Fruit fly (Drosophila melanogaster) whole organism, embryonic: ENCODE measurements around the gene bin.
A peak's percentile ranks its signal among the peaks of the same experiment; 100 is the strongest.

Source experiments
- B-H1 ChIP-seq: fragments of 200-800 bp; sonication (Bioruptor generic); IDR thresholded peaks from 3 replicates; pipeline ENCODE4 v1.3.6; 2022; ENCODE audit warnings: missing biosample characterization, missing genetic modification characterization
- C15 ChIP-seq: fragments of 200-800 bp; sonication (Bioruptor generic); IDR thresholded peaks from 3 replicates; pipeline ENCODE4 v1.3.6; 2022; ENCODE audit warnings: missing biosample characterization, missing genetic modification characterization
- CG10543 ChIP-seq: fragments of 200-800 bp; sonication (Bioruptor generic); optimal IDR thresholded peaks from 3 replicates; lab custom pipeline; 2017; ENCODE audit warnings: missing biosample characterization, mild to moderate bottlenecking, missing genetic modification characterization, moderate library complexity
- CG11696 ChIP-seq: fragments of 200-800 bp; sonication (Bioruptor generic); IDR thresholded peaks from 2 replicates; pipeline ENCODE4 v1.3.6; 2022; ENCODE audit warnings: missing biosample characterization, missing genetic modification characterization
- CG15011 ChIP-seq: fragments of 200-800 bp; sonication (Bioruptor generic); optimal IDR thresholded peaks from 3 replicates; lab custom pipeline; 2018; ENCODE audit warnings: missing biosample characterization, mild to moderate bottlenecking, missing genetic modification characterization
- CG1603 ChIP-seq: fragments of 200-800 bp; sonication (Bioruptor generic); optimal IDR thresholded peaks from 2 replicates; lab custom pipeline; 2019; ENCODE audit warnings: missing biosample characterization, mild to moderate bottlenecking, missing genetic modification characterization, moderate library complexity
- CG17359 ChIP-seq: fragments of 200-800 bp; sonication (Bioruptor generic); optimal IDR thresholded peaks from 3 replicates; lab custom pipeline; 2018; ENCODE audit warnings: missing biosample characterization, mild to moderate bottlenecking, missing genetic modification characterization, moderate library complexity
- CG17568 ChIP-seq: fragments of 200-800 bp; sonication (Bioruptor generic); optimal IDR thresholded peaks from 2 replicates; lab custom pipeline; 2018; ENCODE audit warnings: missing biosample characterization, mild to moderate bottlenecking, missing genetic modification characterization, moderate library complexity
- CG1832 ChIP-seq: fragments of 200-800 bp; sonication (Bioruptor generic); optimal IDR thresholded peaks from 2 replicates; lab custom pipeline; 2017; ENCODE audit warnings: missing biosample characterization, mild to moderate bottlenecking, missing genetic modification characterization, inconsistent platforms
- CG18764 ChIP-seq: fragments of 200-800 bp; sonication (Bioruptor generic); optimal IDR thresholded peaks from 3 replicates; lab custom pipeline; 2016; ENCODE audit warnings: missing biosample characterization, missing genetic modification characterization
- CG31224 ChIP-seq: fragments of 200-800 bp; sonication (Bioruptor generic); IDR thresholded peaks from 2 replicates; pipeline ENCODE4 v1.3.6; 2022; ENCODE audit warnings: missing biosample characterization, missing genetic modification characterization
- CG31441 ChIP-seq: fragments of 200-800 bp; sonication (Bioruptor generic); IDR thresholded peaks from 2 replicates; pipeline ENCODE4 v1.3.6; 2022; ENCODE audit warnings: missing biosample characterization, missing genetic modification characterization
- CG34422 ChIP-seq: fragments of 200-800 bp; sonication (Bioruptor generic); IDR thresholded peaks from 3 replicates; pipeline ENCODE4 v1.3.6; 2022; ENCODE audit warnings: missing biosample characterization, missing genetic modification characterization
- CG3838 ChIP-seq: fragments of 200-800 bp; sonication (Bioruptor generic); optimal IDR thresholded peaks from 3 replicates; lab custom pipeline; 2016; ENCODE audit warnings: missing biosample characterization, missing genetic modification characterization
- CG5180 ChIP-seq: fragments of 200-800 bp; sonication (Bioruptor generic); optimal IDR thresholded peaks from 3 replicates; lab custom pipeline; 2017; ENCODE audit warnings: missing biosample characterization, missing genetic modification characterization, mild to moderate bottlenecking, moderate library complexity, missing genetic modification reagents
- CG6272 ChIP-seq: fragments of 200-800 bp; sonication (Bioruptor generic); IDR thresholded peaks from 2 replicates; pipeline ENCODE4 v1.3.6; 2022; ENCODE audit warnings: missing biosample characterization, missing genetic modification characterization
- CG6791 ChIP-seq: fragments of 200-800 bp; sonication (Bioruptor generic); IDR thresholded peaks from 3 replicates; pipeline ENCODE4 v1.3.6; 2022; ENCODE audit warnings: missing biosample characterization, missing genetic modification characterization; ENCODE audit not compliant: partially characterized antibody
- CG8478 ChIP-seq: fragments of >200 bp; optimal IDR thresholded peaks from 2 replicates; lab custom pipeline; 2018
- CHES-1-like ChIP-seq: fragments of 200-800 bp; sonication (Bioruptor generic); optimal IDR thresholded peaks from 2 replicates; lab custom pipeline; 2016; ENCODE audit warnings: missing biosample characterization, missing genetic modification characterization
- Chrac-16 ChIP-seq: fragments of 200-800 bp; sonication (Bioruptor generic); optimal IDR thresholded peaks from 3 replicates; lab custom pipeline; 2016; ENCODE audit warnings: missing biosample characterization, missing genetic modification characterization
- Dek ChIP-seq: fragments of 200-800 bp; sonication (Bioruptor generic); optimal IDR thresholded peaks from 3 replicates; lab custom pipeline; 2019; ENCODE audit warnings: missing biosample characterization, mild to moderate bottlenecking, missing genetic modification characterization, moderate library complexity
- Fer2 ChIP-seq: fragments of 200-800 bp; sonication (Bioruptor generic); optimal IDR thresholded peaks from 2 replicates; lab custom pipeline; 2018; ENCODE audit warnings: missing biosample characterization, mild to moderate bottlenecking, missing genetic modification characterization, moderate library complexity
- Hey ChIP-seq: fragments of 200-800 bp; sonication (Bioruptor generic); optimal IDR thresholded peaks from 3 replicates; lab custom pipeline; 2018; ENCODE audit warnings: missing biosample characterization, mild to moderate bottlenecking, missing genetic modification characterization
- Hmx ChIP-seq: fragments of 200-800 bp; sonication (Bioruptor generic); optimal IDR thresholded peaks from 2 replicates; lab custom pipeline; 2016; ENCODE audit warnings: missing biosample characterization, missing genetic modification characterization
- Lhr ChIP-seq: fragments of 200-800 bp; sonication (Bioruptor generic); optimal IDR thresholded peaks from 3 replicates; lab custom pipeline; 2017; ENCODE audit warnings: mild to moderate bottlenecking, missing biosample characterization, missing genetic modification reagents, missing genetic modification characterization
- Meics ChIP-seq: fragments of 200-800 bp; sonication (Bioruptor generic); optimal IDR thresholded peaks from 2 replicates; lab custom pipeline; 2017; ENCODE audit warnings: missing biosample characterization, mild to moderate bottlenecking, missing genetic modification characterization
- Nf-YA ChIP-seq: fragments of 200-800 bp; sonication (Bioruptor generic); IDR thresholded peaks from 2 replicates; pipeline ENCODE4 v1.3.6; 2022; ENCODE audit warnings: missing biosample characterization, missing genetic modification characterization
- Oli ChIP-seq: fragments of 200-800 bp; sonication (Bioruptor generic); optimal IDR thresholded peaks from 2 replicates; lab custom pipeline; 2018; ENCODE audit warnings: missing biosample characterization, mild to moderate bottlenecking, missing genetic modification characterization, moderate library complexity
- Side ChIP-seq: fragments of 200-800 bp; sonication (Bioruptor generic); optimal IDR thresholded peaks from 2 replicates; lab custom pipeline; 2016; ENCODE audit warnings: missing biosample characterization, missing genetic modification characterization
- ara ChIP-seq: fragments of 200-800 bp; sonication (Bioruptor generic); IDR thresholded peaks from 2 replicates; pipeline ENCODE4 v1.3.6; 2022; ENCODE audit warnings: missing biosample characterization, missing genetic modification characterization
- ase ChIP-seq: fragments of 200-800 bp; sonication (Bioruptor generic); IDR thresholded peaks from 3 replicates; pipeline ENCODE4 v1.3.6; 2022; ENCODE audit warnings: missing biosample characterization, missing genetic modification characterization
- bbx ChIP-seq: fragments of 200-800 bp; sonication (Bioruptor generic); IDR thresholded peaks from 2 replicates; pipeline ENCODE4 v1.3.6; 2022; ENCODE audit warnings: missing biosample characterization, missing genetic modification characterization; ENCODE audit not compliant: partially characterized antibody
- bcd ChIP-seq: fragments of 200-800 bp; sonication (Bioruptor generic); optimal IDR thresholded peaks from 2 replicates; lab custom pipeline; 2017; ENCODE audit warnings: missing biosample characterization, mild to moderate bottlenecking, missing genetic modification characterization
- cato ChIP-seq: fragments of 200-800 bp; sonication (Bioruptor generic); optimal IDR thresholded peaks from 2 replicates; lab custom pipeline; 2016; ENCODE audit warnings: missing biosample characterization, missing genetic modification characterization, borderline replicate concordance
- cg ChIP-seq: fragments of 200-800 bp; sonication (Bioruptor generic); optimal IDR thresholded peaks from 3 replicates; lab custom pipeline; 2019; ENCODE audit warnings: missing biosample characterization, mild to moderate bottlenecking, missing genetic modification characterization, moderate library complexity
- cwo ChIP-seq: fragments of 200-800 bp; sonication (Bioruptor generic); optimal IDR thresholded peaks from 3 replicates; lab custom pipeline; 2017; ENCODE audit warnings: missing biosample characterization, missing genetic modification characterization, mild to moderate bottlenecking, moderate library complexity, missing genetic modification reagents
- dmrt11E ChIP-seq: fragments of 200-800 bp; sonication (Bioruptor generic); optimal IDR thresholded peaks from 3 replicates; lab custom pipeline; 2018; ENCODE audit warnings: missing biosample characterization, mild to moderate bottlenecking, missing genetic modification characterization, moderate library complexity
- fu2 ChIP-seq: fragments of 200-800 bp; sonication (Bioruptor generic); optimal IDR thresholded peaks from 2 replicates; lab custom pipeline; 2016; ENCODE audit warnings: missing biosample characterization, missing genetic modification characterization
- gcm ChIP-seq: fragments of 200-800 bp; sonication (Bioruptor generic); optimal IDR thresholded peaks from 2 replicates; lab custom pipeline; 2019; ENCODE audit warnings: missing biosample characterization, mild to moderate bottlenecking, missing genetic modification characterization, moderate library complexity
- jing ChIP-seq: fragments of 200-800 bp; sonication (Bioruptor generic); optimal IDR thresholded peaks from 2 replicates; lab custom pipeline; 2018; ENCODE audit warnings: missing biosample characterization, mild to moderate bottlenecking, missing genetic modification characterization
- kah ChIP-seq: fragments of 200-800 bp; sonication (Bioruptor generic); optimal IDR thresholded peaks from 2 replicates; lab custom pipeline; 2018; ENCODE audit warnings: missing biosample characterization, mild to moderate bottlenecking, missing genetic modification characterization
- lilli ChIP-seq: fragments of 200-800 bp; sonication (Bioruptor generic); optimal IDR thresholded peaks from 3 replicates; lab custom pipeline; 2016; ENCODE audit warnings: missing biosample characterization, missing genetic modification characterization
- oc ChIP-seq: fragments of 200-800 bp; sonication (Bioruptor generic); optimal IDR thresholded peaks from 2 replicates; lab custom pipeline; 2018; ENCODE audit warnings: missing biosample characterization, mild to moderate bottlenecking, missing genetic modification characterization, moderate library complexity
- prd ChIP-seq, 3 experiments: fragments of >200 bp in 2 of 3; fragments of 200-800 bp in 1 of 3; sonication (Bioruptor generic) in 1 of 3; optimal IDR thresholded peaks in 2 of 3; IDR thresholded peaks in 1 of 3; 2 replicates in 2 of 3; 3 replicates in 1 of 3; pipeline versions ENCODE4 v1.3.6 to Lab custom; 2017 to 2022; ENCODE audit warnings: missing biosample characterization in 1 of 3, missing genetic modification characterization in 1 of 3
- scrt ChIP-seq: fragments of 200-800 bp; sonication (Bioruptor generic); optimal IDR thresholded peaks from 2 replicates; lab custom pipeline; 2018; ENCODE audit warnings: missing biosample characterization, mild to moderate bottlenecking, missing genetic modification characterization, moderate library complexity
- sd ChIP-seq: fragments of 200-800 bp; sonication (Bioruptor generic); optimal IDR thresholded peaks from 3 replicates; lab custom pipeline; 2018; ENCODE audit warnings: missing biosample characterization, mild to moderate bottlenecking, missing genetic modification characterization, moderate library complexity
- seq ChIP-seq: fragments of 200-800 bp; sonication (Bioruptor generic); IDR thresholded peaks from 2 replicates; pipeline ENCODE4 v1.3.6; 2022; ENCODE audit warnings: missing biosample characterization, missing genetic modification characterization
- slbo ChIP-seq: fragments of 200-800 bp; sonication (Bioruptor generic); IDR thresholded peaks from 2 replicates; pipeline ENCODE4 v1.3.6; 2022; ENCODE audit warnings: missing biosample characterization, missing genetic modification characterization
- trh ChIP-seq: fragments of 200-800 bp; sonication (Bioruptor generic); optimal IDR thresholded peaks from 2 replicates; lab custom pipeline; 2016; ENCODE audit warnings: missing biosample characterization, missing genetic modification characterization

The bin gene

DNA sequence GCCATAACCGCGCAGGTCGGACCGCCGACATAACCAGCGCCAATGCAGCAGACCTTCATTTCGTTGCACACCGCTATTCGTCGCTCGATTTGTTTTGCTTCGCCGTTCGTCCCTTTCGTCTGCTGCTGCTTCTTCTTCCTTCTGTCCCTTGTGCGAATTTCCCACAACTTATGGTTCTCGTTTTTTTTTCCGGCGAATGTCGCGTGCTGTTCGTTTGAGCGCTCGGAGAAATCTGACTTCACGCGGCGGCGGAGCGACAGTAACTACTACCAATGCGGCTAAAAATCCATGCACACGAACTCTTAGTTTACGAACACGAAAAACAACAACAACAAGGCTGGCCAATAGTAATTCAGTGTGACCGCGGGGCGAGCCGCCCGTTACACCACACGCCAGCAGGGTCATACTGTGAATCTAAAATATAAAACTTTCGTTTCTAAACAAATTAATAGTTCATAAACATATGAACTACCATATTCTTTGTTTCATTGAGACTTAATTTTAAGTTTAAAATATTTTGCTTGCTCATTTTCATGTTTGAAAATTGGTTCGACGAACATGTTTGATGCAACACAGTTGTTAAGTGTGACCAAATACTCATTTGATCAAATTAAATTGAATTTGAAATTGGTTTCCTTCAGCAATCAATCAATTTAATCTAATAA is 25.8 kb upstream of the bin start, which contains the start of gene sgl (continued):
- TF ChIP-seq Dek (tag; lab: Kevin White, UChicago) (peak; percentile 41), scrt (GFP tag; lab: Kevin White, UChicago) (peak; percentile 53), CG6272 (GFP tag; lab: Robert Waterston, UW) (no peak), sd (no peak), CG3838 (GFP tag; lab: Kevin White, UChicago) (peak; percentile 7), slbo (peak; percentile 48), bbx (GFP tag; lab: Robert Waterston, UW) (peak; percentile 68), cwo (GFP tag; lab: Kevin White, UChicago) (peak; percentile 53), cg (peak; percentile 83), ase (no peak), CG17359 (tag; lab: Kevin White, UChicago) (peak; percentile 26), CG5180 (peak; percentile 100), oc (peak; percentile 25), Meics (peak; percentile 2), CG11696 (GFP tag; lab: Robert Waterston, UW) (no peak), bcd (GFP tag; lab: Kevin White, UChicago) (no peak), fu2 (GFP tag; lab: Kevin White, UChicago) (no peak), trh (GFP tag; lab: Kevin White, UChicago) (no peak), CG15011 (GFP tag; lab: Kevin White, UChicago) (no peak), CG8478 (lab: Kevin White, UChicago) (no peak), CG34422 (GFP tag; lab: Robert Waterston, UW) (peak; percentile 91), kah (GFP tag; lab: Kevin White, UChicago) (no peak), Oli (tag; lab: Kevin White, UChicago) (peak; percentile 15), gcm (GFP tag; lab: Kevin White, UChicago) (peak; percentile 56), ara (peak; percentile 41; the same call in 1 of the 2 replicates), Hmx (no peak), CG1603 (peak; percentile 38), CG17568 (peak; percentile 42), CHES-1-like (peak; percentile 48), Side (GFP tag; lab: Kevin White, UChicago) (peak; percentile 26), Hey (tag; lab: Kevin White, UChicago) (no peak), Chrac-16 (GFP tag; lab: Kevin White, UChicago) (no peak), CG6791 (GFP tag; lab: Robert Waterston, UW) (peak; percentile 68; the same call in 1 of the 3 replicates), cato (GFP tag; lab: Kevin White, UChicago) (no peak), B-H1 (GFP tag; lab: Robert Waterston, UW) (no peak), seq (GFP tag; lab: Robert Waterston, UW) (peak; percentile 7; the same call in 1 of the 2 replicates), lilli (GFP tag; lab: Kevin White, UChicago) (peak; percentile 20), Fer2 (tag; lab: Kevin White, UChicago) (no peak), prd (optimal IDR thresholded peaks at IDR 0.05; lab: Kevin White, UChicago) (no peak), prd (GFP tag; IDR thresholded peaks at IDR 0.05; lab: Robert Waterston, UW) (no peak), CG10543 (GFP tag; lab: Kevin White, UChicago) (peak; percentile 89), CG18764 (GFP tag; lab: Kevin White, UChicago) (no peak), dmrt11E (tag; lab: Kevin White, UChicago) (no peak), CG1832 (GFP tag; lab: Kevin White, UChicago) (no peak), C15 (GFP tag; lab: Robert Waterston, UW) (no peak), jing (peak; percentile 72), Lhr (GFP tag; lab: Kevin White, UChicago) (peak; percentile 98), CG31441 (GFP tag; lab: Robert Waterston, UW) (no peak), CG31224 (GFP tag; lab: Robert Waterston, UW) (no peak), Nf-YA (GFP tag; lab: Robert Waterston, UW) (peak; percentile 91)
